Worm (Caenorhabditis elegans): ENCODE measurements around the gene let-2.

DNA sequence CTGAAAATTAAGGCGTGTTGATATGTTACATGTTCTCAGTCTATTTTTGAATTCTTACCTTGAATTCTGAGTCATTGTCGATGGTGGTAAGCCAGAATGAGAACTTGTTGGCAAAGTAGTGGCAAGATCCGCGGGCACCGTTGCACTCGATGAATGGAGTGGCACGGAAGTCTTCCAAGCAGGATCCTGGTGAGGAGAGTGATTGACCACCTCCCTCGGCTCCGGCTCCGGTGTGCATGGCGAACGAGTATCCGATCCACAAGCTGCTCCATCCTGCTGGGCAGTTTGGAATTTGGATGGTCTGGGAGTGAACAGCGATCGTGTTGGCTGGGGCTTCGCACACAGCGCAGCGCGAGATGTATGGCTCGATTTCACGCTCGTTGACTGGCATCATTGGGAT is 8.0 kb downstream of the let-2 start:
- no peak for TF ChIP-seq unc-86 (tag; optimal IDR thresholded peaks at IDR 0.05)
- no peak for TF ChIP-seq snpc-4 (tag; optimal IDR thresholded peaks at IDR 0.05)
